Worm (Caenorhabditis elegans) whole organism, L1 larva: ENCODE measurements around the gene cids-1.

Source experiments
- C04F5.9 ChIP-seq: sonication (generic microtip); optimal IDR thresholded peaks from 2 replicates; lab custom pipeline; 2016; ENCODE audit warnings: missing genetic modification characterization, missing compliant biosample characterization
- Y116A8C.19 ChIP-seq: sonication (generic microtip); optimal IDR thresholded peaks from 2 replicates; lab custom pipeline; 2016; ENCODE audit warnings: missing compliant biosample characterization, missing genetic modification characterization, borderline replicate concordance
- blmp-1 ChIP-seq: fragments of 150-350 bp; optimal IDR thresholded peaks from 2 replicates; lab custom pipeline; 2014; ENCODE audit warnings: missing biosample characterization, missing genetic modification characterization
- ceh-63 ChIP-seq: fragments of 200-800 bp; sonication (Bioruptor generic); optimal IDR thresholded peaks from 2 replicates; lab custom pipeline; 2018; ENCODE audit warnings: mild to moderate bottlenecking, missing genetic modification characterization, missing compliant biosample characterization
- ceh-82 ChIP-seq, 3 experiments: fragments of 150-350 bp in 1 of 3; sonication (generic microtip) in 2 of 3; optimal IDR thresholded peaks; 2 replicates each; lab custom pipeline; 2014 to 2017; ENCODE audit warnings: missing biosample characterization in 3 of 3, missing genetic modification characterization in 3 of 3
- ceh-88 ChIP-seq: fragments of 200-800 bp; sonication (Bioruptor generic); IDR thresholded peaks from 2 replicates; pipeline ENCODE4 v1.3.6; 2022; ENCODE audit warnings: missing genetic modification characterization, missing compliant biosample characterization
- ceh-90 ChIP-seq: sonication (generic microtip); optimal IDR thresholded peaks from 2 replicates; lab custom pipeline; 2016; ENCODE audit warnings: missing genetic modification characterization, missing compliant biosample characterization
- ces-1 ChIP-seq: fragments of 150-350 bp; optimal IDR thresholded peaks from 2 replicates; lab custom pipeline; 2014; ENCODE audit warnings: missing biosample characterization, missing genetic modification reagents, missing genetic modification characterization
- dsc-1 ChIP-seq: sonication (generic microtip); optimal IDR thresholded peaks from 2 replicates; lab custom pipeline; 2016; ENCODE audit warnings: mild to moderate bottlenecking, missing genetic modification characterization, missing compliant biosample characterization
- efl-1 ChIP-seq, 4 experiments: fragments of 150-350 bp; optimal IDR thresholded peaks in 3 of 4; peaks in 1 of 4; 1 replicate in 1 of 4; 2 replicates in 3 of 4; lab custom pipeline; 2014; ENCODE audit warnings: missing biosample characterization in 2 of 4, missing genetic modification characterization in 2 of 4, missing genetic modification reagents in 2 of 4
- egl-27 ChIP-seq, 2 experiments: fragments of 150-350 bp in 1 of 2; sonication (generic microtip); optimal IDR thresholded peaks; 3 replicates each; lab custom pipeline; 2017 to 2018; ENCODE audit warnings: missing biosample characterization in 2 of 2, missing genetic modification characterization in 2 of 2, missing genetic modification reagents in 2 of 2
- elt-2 ChIP-seq: sonication (generic microtip); optimal IDR thresholded peaks from 2 replicates; lab custom pipeline; 2016; ENCODE audit warnings: missing genetic modification characterization, mild to moderate bottlenecking, inconsistent platforms, missing compliant biosample characterization, missing genetic modification reagents
- elt-3 ChIP-seq, 6 experiments: fragments of 150-350 bp in 1 of 6; sonication (generic microtip); optimal IDR thresholded peaks; 2 replicates each; lab custom pipeline; 2017 to 2018; ENCODE audit warnings: missing biosample characterization in 6 of 6, missing genetic modification characterization in 6 of 6, inconsistent platforms in 1 of 6
- fkh-4 ChIP-seq: sonication (generic microtip); optimal IDR thresholded peaks from 2 replicates; lab custom pipeline; 2016; ENCODE audit warnings: missing compliant biosample characterization, missing genetic modification characterization, borderline replicate concordance
- hlh-4 ChIP-seq: sonication (generic microtip); optimal IDR thresholded peaks from 2 replicates; lab custom pipeline; 2016; ENCODE audit warnings: mild to moderate bottlenecking, missing genetic modification characterization, missing compliant biosample characterization
- hpl-2 ChIP-seq: fragments of 150-350 bp; optimal IDR thresholded peaks from 2 replicates; lab custom pipeline; 2014; ENCODE audit warnings: missing biosample characterization, missing genetic modification reagents, missing genetic modification characterization
- isw-1 ChIP-seq: fragments of 200-800 bp; sonication (Bioruptor generic); IDR thresholded peaks from 2 replicates; pipeline ENCODE4 v1.3.6; 2022; ENCODE audit warnings: missing genetic modification characterization, missing compliant biosample characterization
- jun-1 ChIP-seq: fragments of 150-350 bp; optimal IDR thresholded peaks from 2 replicates; lab custom pipeline; 2014; ENCODE audit warnings: missing biosample characterization, missing genetic modification reagents, missing genetic modification characterization
- lin-13 ChIP-seq: fragments of 150-350 bp; optimal IDR thresholded peaks from 2 replicates; lab custom pipeline; 2014; ENCODE audit warnings: missing biosample characterization, missing genetic modification reagents, missing genetic modification characterization
- lin-14 ChIP-seq: fragments of 200-800 bp; sonication (Bioruptor generic); optimal IDR thresholded peaks from 2 replicates; lab custom pipeline; 2018; ENCODE audit warnings: mild to moderate bottlenecking, missing genetic modification characterization, moderate library complexity, missing compliant biosample characterization
- lin-15B ChIP-seq: fragments of 150-350 bp; sonication (generic microtip); optimal IDR thresholded peaks from 3 replicates; lab custom pipeline; 2014; ENCODE audit warnings: missing biosample characterization, missing genetic modification characterization
- lin-39 ChIP-seq: fragments of 150-350 bp; optimal IDR thresholded peaks from 2 replicates; lab custom pipeline; 2014; ENCODE audit warnings: missing biosample characterization, missing genetic modification reagents, missing genetic modification characterization
- lir-3 ChIP-seq: sonication (generic microtip); optimal IDR thresholded peaks from 2 replicates; lab custom pipeline; 2016; ENCODE audit warnings: mild to moderate bottlenecking, missing genetic modification characterization, moderate library complexity, missing compliant biosample characterization; ENCODE audit not compliant: poor library complexity
- lsy-2 ChIP-seq, 2 experiments: fragments of 150-350 bp; optimal IDR thresholded peaks; 2 replicates each; lab custom pipeline; 2014; ENCODE audit warnings: missing biosample characterization in 2 of 2, missing genetic modification characterization in 2 of 2
- mdl-1 ChIP-seq, 2 experiments: fragments of 150-350 bp; optimal IDR thresholded peaks; 2 replicates each; lab custom pipeline; 2014 to 2017; ENCODE audit warnings: missing biosample characterization in 2 of 2, missing genetic modification characterization in 2 of 2, inconsistent platforms in 1 of 2
- nhr-11 ChIP-seq: fragments of 150-350 bp; optimal IDR thresholded peaks from 2 replicates; lab custom pipeline; 2014; ENCODE audit warnings: missing biosample characterization, missing genetic modification characterization
- nhr-19 ChIP-seq: fragments of 200-800 bp; sonication (Bioruptor generic); conservative IDR thresholded peaks from 2 replicates; pipeline ENCODE4 v1.3.6; 2022; ENCODE audit warnings: missing genetic modification characterization, missing compliant biosample characterization
- nhr-237 ChIP-seq: fragments of 150-350 bp; optimal IDR thresholded peaks from 2 replicates; lab custom pipeline; 2014; ENCODE audit warnings: missing biosample characterization, missing genetic modification characterization
- nhr-71 ChIP-seq: sonication (generic microtip); optimal IDR thresholded peaks from 2 replicates; lab custom pipeline; 2016; ENCODE audit warnings: mild to moderate bottlenecking, missing genetic modification characterization, moderate library complexity, missing compliant biosample characterization
- nhr-76 ChIP-seq: sonication (generic microtip); optimal IDR thresholded peaks from 2 replicates; lab custom pipeline; 2017; ENCODE audit warnings: missing biosample characterization, missing genetic modification characterization
- nhr-85 ChIP-seq: sonication (generic microtip); peaks from one replicate; lab custom pipeline; 2016; ENCODE audit warnings: missing genetic modification characterization, inconsistent platforms, missing compliant biosample characterization
- nhr-90 ChIP-seq: sonication (generic microtip); optimal IDR thresholded peaks from 2 replicates; lab custom pipeline; 2016; ENCODE audit warnings: mild to moderate bottlenecking, missing genetic modification characterization, missing compliant biosample characterization; ENCODE audit not compliant: poor library complexity
- pag-3 ChIP-seq: sonication (generic microtip); optimal IDR thresholded peaks from 2 replicates; lab custom pipeline; 2017; ENCODE audit warnings: missing genetic modification characterization, mild to moderate bottlenecking, missing compliant biosample characterization, antibody characterized with exemption, borderline replicate concordance; ENCODE audit not compliant: insufficient read depth
- pax-3 ChIP-seq: fragments of 200-800 bp; sonication (Bioruptor generic); optimal IDR thresholded peaks from 2 replicates; lab custom pipeline; 2018; ENCODE audit warnings: mild to moderate bottlenecking, missing genetic modification characterization, moderate library complexity, missing compliant biosample characterization
- pqm-1 ChIP-seq: sonication (generic microtip); optimal IDR thresholded peaks from 3 replicates; lab custom pipeline; 2017; ENCODE audit warnings: missing biosample characterization, missing genetic modification characterization
- skn-1 ChIP-seq: fragments of 150-350 bp; optimal IDR thresholded peaks from 2 replicates; lab custom pipeline; 2014; ENCODE audit warnings: missing biosample characterization, missing genetic modification characterization
- snu-23 ChIP-seq: sonication (generic microtip); optimal IDR thresholded peaks from 2 replicates; lab custom pipeline; 2016; ENCODE audit warnings: missing genetic modification characterization, missing compliant biosample characterization
- sox-4 ChIP-seq: sonication (generic microtip); optimal IDR thresholded peaks from 2 replicates; lab custom pipeline; 2016; ENCODE audit warnings: missing genetic modification characterization, missing compliant biosample characterization
- sptf-1 ChIP-seq: fragments of 150-350 bp; optimal IDR thresholded peaks from 2 replicates; lab custom pipeline; 2014; ENCODE audit warnings: missing biosample characterization, missing genetic modification characterization
- sup-37 ChIP-seq: fragments of 200-800 bp; sonication (Bioruptor generic); optimal IDR thresholded peaks from 2 replicates; lab custom pipeline; 2018; ENCODE audit warnings: mild to moderate bottlenecking, missing genetic modification characterization, missing compliant biosample characterization
- tlp-1 ChIP-seq: fragments of 150-350 bp; optimal IDR thresholded peaks from 2 replicates; lab custom pipeline; 2014; ENCODE audit warnings: missing biosample characterization, missing genetic modification characterization
- unc-30 ChIP-seq: sonication (generic microtip); optimal IDR thresholded peaks from 2 replicates; lab custom pipeline; 2017; ENCODE audit warnings: missing biosample characterization, missing genetic modification characterization
- unc-62 ChIP-seq: fragments of 150-350 bp; optimal IDR thresholded peaks from 2 replicates; lab custom pipeline; 2014; ENCODE audit warnings: missing biosample characterization, missing genetic modification reagents, missing genetic modification characterization
- unc-98 ChIP-seq: fragments of 200-800 bp; sonication (Bioruptor generic); IDR thresholded peaks from 2 replicates; pipeline ENCODE4 v1.3.6; 2022; ENCODE audit warnings: missing genetic modification characterization, missing compliant biosample characterization

cids-1 gene

DNA sequence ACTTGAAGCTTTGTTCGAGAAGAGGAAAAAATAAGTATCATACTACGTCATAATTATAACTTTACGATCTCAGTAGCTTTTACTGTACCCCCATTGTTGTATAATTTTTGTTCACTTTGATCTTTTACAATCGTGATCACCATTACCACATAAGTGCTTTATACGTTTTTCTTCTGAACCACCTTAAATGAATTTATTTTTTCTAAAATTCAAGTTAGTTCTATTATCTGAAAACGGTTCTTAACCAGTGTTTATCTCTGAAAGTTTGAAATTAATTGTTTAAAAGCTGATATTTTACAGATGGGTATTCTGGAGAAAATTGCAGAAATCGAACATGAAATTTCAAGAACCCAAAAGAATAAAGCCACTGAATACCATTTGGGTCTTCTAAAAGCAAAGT is 1.3 kb downstream of the cids-1 start, which contains the start of gene C02F5.3:
TSS of gene C02F5.3 (plus strand) at position 301 of the 400 bp plus-strand sequence.
- no peak for TF ChIP-seq C04F5.9 (tag; lab: Kevin White, UChicago)
- TF ChIP-seq, all 84 proteins: peak for 0

- no peak for TF ChIP-seq ceh-63 (GFP tag; lab: Kevin White, UChicago)
- TF ChIP-seq unc-98: no peak
- TF ChIP-seq hpl-2: no peak
- TF ChIP-seq ceh-88 (GFP tag; lab: Robert Waterston, UW): no peak
- TF ChIP-seq nhr-85 (tag; lab: Kevin White, UChicago): no peak
- TF ChIP-seq sptf-1 (tag; lab: Kevin White, UChicago): no peak
- no peak for TF ChIP-seq snu-23 (GFP tag; lab: Kevin White, UChicago)
- no peak for TF ChIP-seq ces-1 (GFP tag; lab: Kevin White, UChicago)
- TF ChIP-seq isw-1: no peak
- no peak for TF ChIP-seq nhr-71 (tag; lab: Kevin White, UChicago)
- no peak for TF ChIP-seq lin-39
- no peak for TF ChIP-seq pqm-1 (tag; lab: Kevin White, UChicago)
- TF ChIP-seq lir-3 (tag; lab: Kevin White, UChicago): no peak
These were observed 2.8 kb downstream of the cids-1 start, which contains the start of gene C02F5.13 for ce11 chrIII:8247051-8247450. Gene C02F5.13, plus strand, starts transcription at chrIII:8247351.

DNA sequence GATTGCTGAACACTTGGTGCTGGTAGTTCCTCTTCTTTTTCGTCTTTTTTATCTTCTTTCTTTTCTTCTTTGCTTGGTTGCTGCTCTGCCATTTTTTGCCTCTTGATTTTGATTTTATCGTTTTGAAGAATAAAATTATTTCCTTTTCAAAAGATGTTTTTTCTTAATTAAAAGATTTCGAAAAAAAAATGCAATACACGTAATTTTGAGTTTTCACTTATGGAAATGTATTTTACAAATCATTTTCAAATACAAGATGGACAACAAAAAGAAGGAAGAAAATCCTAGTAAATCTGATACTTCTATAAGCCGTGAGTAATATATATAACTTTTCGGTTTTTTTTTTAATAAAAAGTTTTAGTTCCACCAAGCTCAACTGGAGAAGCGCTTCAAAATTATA is 5.1 kb downstream of the cids-1 start, which contains the start of the genes C02F5.10 and C02F5.2:
TSS of gene C02F5.10 (minus strand) at position 101 of the 400 bp plus-strand sequence.
TSS of gene C02F5.2 (plus strand) at position 239 of the 400 bp plus-strand sequence.
- TF ChIP-seq egl-27 (tag; optimal IDR thresholded peaks at IDR 0.05; lab: Kevin White, UChicago) (no peak), tlp-1 (tag; lab: Kevin White, UChicago) (no peak), sox-4 (tag; lab: Kevin White, UChicago) (no peak), nhr-76 (tag; lab: Kevin White, UChicago) (no peak), Y116A8C.19 (tag; lab: Kevin White, UChicago) (no peak), jun-1 (tag; lab: Kevin White, UChicago) (no peak), pag-3 (tag; lab: Kevin White, UChicago) (no peak), nhr-19 (GFP tag; lab: Robert Waterston, UW) (no peak), nhr-237 (no peak), sup-37 (GFP tag; lab: Kevin White, UChicago) (no peak), lin-39 (no peak), lsy-2 (tag; optimal IDR thresholded peaks at IDR 0.05; lab: Kevin White, UChicago) (no peak), nhr-85 (tag; lab: Kevin White, UChicago) (no peak), ceh-82 (tag; optimal IDR thresholded peaks at IDR 0.05; lab: Kevin White, UChicago) (no peak), efl-1 (optimal IDR thresholded peaks at IDR 0.05; lab: Kevin White, UChicago) (no peak), efl-1 (GFP tag; optimal IDR thresholded peaks at IDR 0.05 in 1 of 2; lab: Kevin White, UChicago) (no peak), nhr-11 (tag; lab: Kevin White, UChicago) (no peak), hlh-4 (tag; lab: Kevin White, UChicago) (no peak), pqm-1 (tag; lab: Kevin White, UChicago) (no peak), ceh-90 (no peak)

- TF ChIP-seq nhr-11 (tag; lab: Kevin White, UChicago) (no peak), mdl-1 (tag; optimal IDR thresholded peaks at IDR 0.05; lab: Kevin White, UChicago) (no peak), lin-15B (tag; lab: Kevin White, UChicago) (peak; percentile 74), egl-27 (tag; optimal IDR thresholded peaks at IDR 0.05; lab: Kevin White, UChicago) (no peak), blmp-1 (tag; lab: Kevin White, UChicago) (peak; percentile 72), fkh-4 (peak; percentile 5), dsc-1 (tag; lab: Kevin White, UChicago) (no peak), lin-14 (GFP tag; lab: Kevin White, UChicago) (peak; percentile 46), skn-1 (tag; lab: Kevin White, UChicago) (peak; percentile 36), unc-62 (no peak), nhr-237 (peak; percentile 2), nhr-85 (tag; lab: Kevin White, UChicago) (peak; percentile 62), elt-2 (no peak), nhr-90 (tag; lab: Kevin White, UChicago) (peak; percentile 25), unc-30 (no peak), elt-3 (tag; optimal IDR thresholded peaks at IDR 0.05; lab: Kevin White, UChicago) (peak in 1 of 6 experiments; percentile 22), lin-13 (peak; percentile 49), pax-3 (tag; lab: Kevin White, UChicago) (no peak), lir-3 (tag; lab: Kevin White, UChicago) (peak; percentile 36), ceh-88 (GFP tag; lab: Robert Waterston, UW) (no peak), ceh-82 (tag; optimal IDR thresholded peaks at IDR 0.05; lab: Kevin White, UChicago) (peak in 1 of 3 experiments; percentile 61), lin-39 (no peak)
These were observed 5.9 kb downstream of the cids-1 start, which contains the start of gene knl-1 for ce11 chrIII:8250007-8250683. Gene knl-1, plus strand, starts transcription at chrIII:8250632.
